Fruit fly (Drosophila melanogaster): ENCODE data around the gene CG43965.

CG43965 gene

DNA sequence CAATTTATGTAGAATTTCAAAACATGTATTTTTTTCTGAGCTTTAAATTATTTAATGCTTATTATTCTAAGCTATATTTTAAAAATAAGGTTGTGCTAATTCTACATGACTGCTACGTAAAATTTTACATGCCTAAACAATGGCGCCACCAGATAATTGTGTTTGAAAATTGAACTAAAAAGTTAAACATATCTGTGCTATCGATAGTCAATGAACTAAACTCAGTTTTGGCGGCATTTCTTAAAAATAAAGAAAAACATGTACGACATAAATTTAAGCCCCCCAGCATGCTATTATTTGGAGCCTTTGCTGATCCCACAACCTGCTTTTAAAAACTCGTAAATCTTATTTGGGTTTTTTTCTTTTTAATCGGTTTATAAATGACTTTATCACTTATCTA is 7.0 kb downstream of the CG43965 start (continued):
- TF ChIP-seq CG16863 (GFP tag; optimal IDR thresholded peaks at IDR 0.05) (no peak), Bgb (GFP tag; IDR thresholded peaks at IDR 0.05; ENCODE audit: partially characterized antibody) (peak; percentile 91), rib (GFP tag; IDR thresholded peaks at IDR 0.05) (no peak), Chrac-16 (GFP tag; optimal IDR thresholded peaks at IDR 0.05) (no peak), Meics (GFP tag; optimal IDR thresholded peaks at IDR 0.05) (peak; percentile 19), sr (GFP tag; IDR thresholded peaks at IDR 0.05) (no peak), vvl (GFP tag; IDR thresholded peaks at IDR 0.05) (no peak), CG11247 (GFP tag; IDR thresholded peaks at IDR 0.05) (no peak), CG1832 (GFP tag; optimal IDR thresholded peaks at IDR 0.05) (no peak), org-1 (GFP tag; optimal IDR thresholded peaks at IDR 0.05) (no peak), amos (GFP tag; IDR thresholded peaks at IDR 0.05; ENCODE audit: partially characterized antibody) (peak; percentile 84), CG8924 (tag; optimal IDR thresholded peaks at IDR 0.05) (no peak), ci (GFP tag; IDR thresholded peaks at IDR 0.05) (0 out of 3 replicates have a peak, but pooled peaks have one; percentile 41), Eip74EF (GFP tag; optimal IDR thresholded peaks at IDR 0.05) (no peak), so (GFP tag; IDR thresholded peaks at IDR 0.05) (no peak), CG10979 (tag; optimal IDR thresholded peaks at IDR 0.05) (no peak), CG1792 (GFP tag; optimal IDR thresholded peaks at IDR 0.05) (no peak), CG17829 (tag; optimal IDR thresholded peaks at IDR 0.05) (peak; percentile 58), CG10959 (GFP tag; IDR thresholded peaks at IDR 0.05) (no peak), Hr78 (GFP tag; optimal IDR thresholded peaks at IDR 0.05) (no peak), CG17359 (tag; optimal IDR thresholded peaks at IDR 0.05) (peak; percentile 19), CG14014 (GFP tag; IDR thresholded peaks at IDR 0.05) (no peak), Lhr (GFP tag; optimal IDR thresholded peaks at IDR 0.05) (peak; percentile 29), CG6791 (GFP tag; IDR thresholded peaks at IDR 0.05; ENCODE audit: partially characterized antibody) (peak; percentile 78), sc (optimal IDR thresholded peaks at IDR 0.05) (no peak), sc (GFP tag; optimal IDR thresholded peaks at IDR 0.05) (no peak), unpg (GFP tag; optimal IDR thresholded peaks at IDR 0.05) (no peak), CG17802 (tag; optimal IDR thresholded peaks at IDR 0.05) (no peak), gsb-n (tag; optimal IDR thresholded peaks at IDR 0.05) (no peak), fd64A (GFP tag; optimal IDR thresholded peaks at IDR 0.05) (no peak), Xrp1 (GFP tag; IDR thresholded peaks at IDR 0.05) (no peak), H15 (GFP tag; IDR thresholded peaks at IDR 0.05) (no peak), fd102C (GFP tag; optimal IDR thresholded peaks at IDR 0.05) (no peak), nerfin-2 (GFP tag; IDR thresholded peaks at IDR 0.05; ENCODE audit: partially characterized antibody) (peak; percentile 61), psq (GFP tag; optimal IDR thresholded peaks at IDR 0.05) (no peak), hth (optimal IDR thresholded peaks at IDR 0.05) (no peak), CG17568 (GFP tag; optimal IDR thresholded peaks at IDR 0.05) (no peak), mirr (GFP tag; optimal IDR thresholded peaks at IDR 0.05) (no peak), CG12104 (GFP tag; optimal IDR thresholded peaks at IDR 0.05) (no peak), Atf-2 (GFP tag; optimal IDR thresholded peaks at IDR 0.05) (no peak), Kr (GFP tag; optimal IDR thresholded peaks at IDR 0.05) (no peak), HLH54F (GFP tag; optimal IDR thresholded peaks at IDR 0.05) (no peak), ase (GFP tag; IDR thresholded peaks at IDR 0.05) (peak; percentile 31; the same call in 1 of the 3 replicates), CG18476 (GFP tag; optimal IDR thresholded peaks at IDR 0.05) (no peak), CG4328 (GFP tag; optimal IDR thresholded peaks at IDR 0.05) (no peak), CoRest (tag; optimal IDR thresholded peaks at IDR 0.05) (peak; percentile 8), Hey (tag; optimal IDR thresholded peaks at IDR 0.05) (no peak)
